Worm (Caenorhabditis elegans) whole organism, mixed stage, embryonic: ENCODE data around the gene spe-39.

Experiments used
- ceh-83 ChIP-seq: fragments of 200-800 bp; sonication (Bioruptor generic); optimal IDR thresholded peaks from 2 replicates; lab custom pipeline; 2018; ENCODE audit warnings: mild to moderate bottlenecking, missing genetic modification characterization, missing compliant biosample characterization
- elt-3 ChIP-seq: fragments of 150-350 bp; optimal IDR thresholded peaks from 2 replicates; lab custom pipeline; 2014; ENCODE audit warnings: missing biosample characterization, missing genetic modification characterization
- lin-13 ChIP-seq: fragments of 150-350 bp; optimal IDR thresholded peaks from 2 replicates; lab custom pipeline; 2014; ENCODE audit warnings: missing biosample characterization, missing genetic modification characterization
- nhr-76 ChIP-seq: sonication (generic microtip); optimal IDR thresholded peaks from 2 replicates; lab custom pipeline; 2017; ENCODE audit warnings: missing biosample characterization, missing genetic modification characterization
- snpc-4 ChIP-seq: fragments of 150-350 bp; optimal IDR thresholded peaks from 2 replicates; lab custom pipeline; 2014; ENCODE audit warnings: missing biosample characterization, missing genetic modification characterization
- unc-39 ChIP-seq: fragments of 150-350 bp; optimal IDR thresholded peaks from 2 replicates; lab custom pipeline; 2014; ENCODE audit warnings: missing biosample characterization, missing genetic modification characterization
- unc-62 ChIP-seq: fragments of 150-350 bp; optimal IDR thresholded peaks from 2 replicates; lab custom pipeline; 2014; ENCODE audit warnings: missing biosample characterization, missing genetic modification reagents, missing genetic modification characterization

ce11 chrV:6806340-6806739 is 21.1 kb downstream of the spe-39 start, which contains the start of gene dmsr-12:
- TF ChIP-seq lin-13 (tag; lab: Kevin White, UChicago) (no peak), elt-3 (tag; lab: Kevin White, UChicago) (no peak), snpc-4 (no peak), ceh-83 (GFP tag; lab: Kevin White, UChicago) (no peak), unc-39 (tag; lab: Kevin White, UChicago) (no peak), nhr-76 (tag; lab: Kevin White, UChicago) (no peak), unc-62 (GFP tag; lab: Kevin White, UChicago) (no peak)
